Fruit fly (Drosophila melanogaster) whole organism, pupa: ENCODE results near the gene Hers.
A peak's percentile ranks its signal among the peaks of the same experiment; 100 is the strongest.

ENCODE experiments used
- CG10348 ChIP-seq: fragments of 200-800 bp; sonication (Bioruptor generic); IDR thresholded peaks from 2 replicates; pipeline ENCODE4 v1.3.6; 2022; ENCODE audit warnings: missing biosample characterization, missing genetic modification characterization
- CG12605 ChIP-seq: fragments of 200-800 bp; sonication (Bioruptor generic); IDR thresholded peaks from 2 replicates; pipeline ENCODE4 v1.3.6; 2022; ENCODE audit warnings: missing biosample characterization, missing genetic modification characterization
- CG13204 ChIP-seq: fragments of 200-800 bp; sonication (Bioruptor generic); optimal IDR thresholded peaks from 2 replicates; lab custom pipeline; 2018; ENCODE audit warnings: missing biosample characterization, mild to moderate bottlenecking, missing genetic modification characterization, moderate library complexity
- CG14655 ChIP-seq: fragments of 200-800 bp; sonication (Bioruptor generic); optimal IDR thresholded peaks from 3 replicates; lab custom pipeline; 2017; ENCODE audit warnings: mild to moderate bottlenecking, missing biosample characterization, missing genetic modification reagents, missing genetic modification characterization
- CG15710 ChIP-seq: fragments of 200-800 bp; sonication (Bioruptor generic); optimal IDR thresholded peaks from 2 replicates; lab custom pipeline; 2018; ENCODE audit warnings: missing biosample characterization, mild to moderate bottlenecking, missing genetic modification characterization, moderate library complexity
- CG17806 ChIP-seq: fragments of 200-800 bp; sonication (Bioruptor generic); optimal IDR thresholded peaks from 2 replicates; lab custom pipeline; 2018; ENCODE audit warnings: missing biosample characterization, mild to moderate bottlenecking, missing genetic modification characterization, moderate library complexity
- CG32121 ChIP-seq: fragments of 200-800 bp; sonication (Bioruptor generic); IDR thresholded peaks from 2 replicates; pipeline ENCODE4 v1.3.6; 2022; ENCODE audit warnings: missing biosample characterization, missing genetic modification characterization
- CG34367 ChIP-seq: fragments of 200-800 bp; sonication (Bioruptor generic); optimal IDR thresholded peaks from 2 replicates; lab custom pipeline; 2018; ENCODE audit warnings: missing biosample characterization, mild to moderate bottlenecking, missing genetic modification characterization
- CG4496 ChIP-seq: fragments of 200-800 bp; sonication (Bioruptor generic); IDR thresholded peaks from 3 replicates; pipeline ENCODE4 v1.3.6; 2022; ENCODE audit warnings: missing biosample characterization, missing genetic modification characterization
- CG8159 ChIP-seq: fragments of 200-800 bp; sonication (Bioruptor generic); optimal IDR thresholded peaks from 3 replicates; lab custom pipeline; 2018; ENCODE audit warnings: missing biosample characterization, mild to moderate bottlenecking, missing genetic modification characterization, moderate library complexity
- CG8301 ChIP-seq: fragments of 200-800 bp; sonication (Bioruptor generic); optimal IDR thresholded peaks from 2 replicates; lab custom pipeline; 2018; ENCODE audit warnings: missing biosample characterization, mild to moderate bottlenecking, missing genetic modification characterization
- CG9948 ChIP-seq: fragments of 200-800 bp; sonication (Bioruptor generic); optimal IDR thresholded peaks from 2 replicates; lab custom pipeline; 2018; ENCODE audit warnings: missing biosample characterization, mild to moderate bottlenecking, missing genetic modification characterization, moderate library complexity
- D1 ChIP-seq: fragments of 200-800 bp; sonication (Bioruptor generic); optimal IDR thresholded peaks from 2 replicates; lab custom pipeline; 2018; ENCODE audit warnings: missing biosample characterization, mild to moderate bottlenecking, missing genetic modification characterization, moderate library complexity
- EcR ChIP-seq: fragments of 200-800 bp; sonication (Bioruptor generic); optimal IDR thresholded peaks from 3 replicates; lab custom pipeline; 2019; ENCODE audit warnings: missing biosample characterization, missing genetic modification characterization, mild to moderate bottlenecking, moderate library complexity, missing genetic modification reagents
- Ets98B ChIP-seq: fragments of 200-800 bp; sonication (Bioruptor generic); IDR thresholded peaks from 2 replicates; pipeline ENCODE4 v1.3.6; 2022; ENCODE audit warnings: missing biosample characterization, missing genetic modification characterization
- Pif1A ChIP-seq: fragments of 200-800 bp; sonication (Bioruptor generic); optimal IDR thresholded peaks from 3 replicates; lab custom pipeline; 2016; ENCODE audit warnings: missing biosample characterization, missing genetic modification characterization
- Pif1B ChIP-seq: fragments of 200-800 bp; sonication (Bioruptor generic); optimal IDR thresholded peaks from 3 replicates; lab custom pipeline; 2016; ENCODE audit warnings: missing biosample characterization, missing genetic modification characterization
- Snoo ChIP-seq: fragments of 200-800 bp; sonication (Bioruptor generic); optimal IDR thresholded peaks from 3 replicates; lab custom pipeline; 2017; ENCODE audit warnings: missing biosample characterization, mild to moderate bottlenecking, missing genetic modification characterization, inconsistent platforms
- fd96Ca ChIP-seq: fragments of 200-800 bp; sonication (Bioruptor generic); IDR thresholded peaks from 3 replicates; pipeline ENCODE4 v1.3.6; 2022; ENCODE audit warnings: missing biosample characterization, missing genetic modification characterization
- gl ChIP-seq: fragments of 200-800 bp; sonication (Bioruptor generic); optimal IDR thresholded peaks from 2 replicates; lab custom pipeline; 2018; ENCODE audit warnings: missing biosample characterization, mild to moderate bottlenecking, missing genetic modification characterization
- rn ChIP-seq: fragments of 200-800 bp; sonication (Bioruptor generic); IDR thresholded peaks from 2 replicates; pipeline ENCODE4 v1.3.6; 2022; ENCODE audit warnings: missing biosample characterization, missing genetic modification characterization

Hers gene

DNA sequence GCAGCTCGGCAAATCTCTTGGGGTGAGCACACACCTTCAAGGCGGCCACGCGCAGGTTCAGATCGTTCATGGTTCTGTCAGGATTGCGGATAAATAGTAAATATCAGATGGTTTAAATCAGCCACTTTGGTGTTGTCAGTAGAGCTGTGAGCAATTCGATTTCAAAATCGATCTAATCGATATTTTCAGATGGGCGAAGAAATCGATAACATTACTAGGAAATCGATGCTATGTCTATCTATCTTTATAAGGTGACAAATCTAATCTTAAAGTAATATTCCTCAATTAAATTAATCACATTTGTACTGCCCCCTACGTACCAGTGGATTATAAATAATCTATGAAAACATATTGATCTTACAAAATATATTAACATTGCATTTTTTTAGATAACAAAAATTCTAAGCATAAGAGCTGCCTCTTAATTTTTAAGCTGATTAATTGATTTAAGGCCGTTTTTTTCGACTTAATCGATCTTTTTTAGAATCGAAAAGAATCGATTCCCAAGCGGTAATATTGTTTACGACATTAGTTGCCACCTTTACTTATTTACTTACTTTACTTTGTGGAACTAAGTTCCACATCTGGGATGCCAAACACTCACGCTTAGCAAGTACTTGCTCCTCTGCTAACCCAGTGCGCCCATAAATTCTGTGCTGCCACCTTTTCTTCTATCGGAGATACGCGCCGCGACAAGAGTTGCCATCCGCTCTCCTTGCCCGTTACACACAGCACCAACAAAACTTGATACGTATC lies 379 bp upstream of the Hers start, which contains the start of gene THADA:
Gene THADA, minus strand, starts transcription at position 136 of the 756 bp plus-strand sequence.
- no peak for TF ChIP-seq Pif1A
- TF ChIP-seq CG10348 (GFP tag; lab: Robert Waterston, UW): no peak
- TF ChIP-seq CG17806 (tag; lab: Kevin White, UChicago): peak; percentile 7
- TF ChIP-seq CG9948: peak; percentile 10
- TF ChIP-seq CG15710 (tag; lab: Kevin White, UChicago): peak; percentile 18
- no peak for TF ChIP-seq Pif1B
- no peak for TF ChIP-seq CG34367 (tag; lab: Kevin White, UChicago)
- TF ChIP-seq CG4496 (GFP tag; lab: Robert Waterston, UW): 0 out of 3 replicates have a peak, but pooled peaks have one; percentile 19

DNA sequence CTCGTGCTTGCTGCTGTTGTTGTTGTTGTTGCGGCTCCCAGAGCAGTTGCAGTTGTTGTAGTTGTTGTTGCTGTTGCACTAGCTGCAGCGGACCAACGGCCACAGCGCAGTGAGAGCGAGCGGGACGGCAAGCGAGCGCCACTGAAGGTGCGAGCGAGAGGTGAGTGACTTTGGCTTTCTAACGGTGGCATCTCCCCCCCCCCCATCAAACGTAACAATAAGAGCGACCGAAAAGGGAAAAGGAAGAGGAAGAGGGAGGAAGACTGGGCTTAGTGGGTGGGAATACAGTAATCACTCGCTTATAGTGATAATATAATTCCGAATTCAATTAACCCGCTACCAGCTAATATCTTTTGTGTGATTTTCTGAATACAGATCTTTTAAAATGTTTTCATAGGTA lies 1.1 kb downstream of the Hers start:
- TF ChIP-seq CG13204 (peak; percentile 88), CG8301 (tag; lab: Kevin White, UChicago) (no peak)

DNA sequence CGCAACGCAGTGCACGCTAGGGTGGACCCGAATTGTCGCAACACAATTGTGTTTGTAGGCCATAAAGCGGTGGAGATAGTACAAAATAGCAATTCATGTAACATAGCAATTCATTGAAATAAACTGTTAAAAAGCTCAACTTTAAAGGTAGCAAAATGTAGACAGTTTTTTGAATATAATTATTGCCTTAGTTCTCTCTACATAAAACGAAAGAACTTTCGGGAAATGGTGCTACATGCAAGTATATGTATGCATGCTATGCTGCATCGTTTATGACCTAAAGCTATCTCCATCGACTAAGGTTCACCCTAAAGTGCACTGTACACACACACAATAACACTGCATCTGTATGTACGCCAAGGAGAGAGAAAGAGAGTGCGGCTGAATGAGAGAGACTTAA lies 9.1 kb downstream of the Hers start:
- TF ChIP-seq CG14655 (GFP tag; lab: Kevin White, UChicago) (peak; percentile 96), Ets98B (GFP tag; lab: Robert Waterston, UW) (peak; percentile 85), CG12605 (GFP tag; lab: Robert Waterston, UW) (peak; percentile 81), CG10348 (GFP tag; lab: Robert Waterston, UW) (peak; percentile 64), Pif1A (peak; percentile 95), CG17806 (tag; lab: Kevin White, UChicago) (peak; percentile 89), CG15710 (tag; lab: Kevin White, UChicago) (peak; percentile 94), EcR (peak; percentile 42), Pif1B (peak; percentile 95), CG32121 (GFP tag; lab: Robert Waterston, UW) (peak; percentile 93), CG9948 (peak; percentile 94), CG8301 (tag; lab: Kevin White, UChicago) (peak; percentile 97), rn (GFP tag; lab: Robert Waterston, UW) (peak; percentile 72), fd96Ca (GFP tag; lab: Robert Waterston, UW) (peak; percentile 93), CG8159 (tag; lab: Kevin White, UChicago) (peak; percentile 99), gl (tag; lab: Kevin White, UChicago) (peak; percentile 87), Snoo (tag; lab: Kevin White, UChicago) (peak; percentile 86), D1 (tag; lab: Kevin White, UChicago) (peak; percentile 92), CG34367 (tag; lab: Kevin White, UChicago) (peak; percentile 91), CG4496 (GFP tag; lab: Robert Waterston, UW) (peak; percentile 91), CG13204 (peak; percentile 84)

DNA sequence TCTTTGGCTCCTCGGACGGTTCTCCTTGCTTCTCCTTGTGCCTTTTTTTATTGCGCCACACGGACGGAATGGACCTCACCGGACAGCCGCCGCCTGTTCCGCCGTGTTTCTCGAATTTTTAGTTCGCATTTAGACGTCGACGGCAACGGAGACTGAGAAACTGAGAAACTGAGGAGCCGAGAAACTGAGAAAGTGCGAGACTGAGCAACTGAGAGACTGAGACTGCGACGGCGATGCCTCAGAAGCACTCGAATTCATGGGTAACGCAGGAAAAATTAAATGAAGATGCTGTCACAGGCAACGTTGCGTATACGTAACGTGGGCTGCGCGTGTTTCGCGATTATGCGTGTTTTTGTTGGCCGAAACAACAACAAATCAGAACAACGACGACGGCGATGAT lies 9.7 kb downstream of the Hers start:
- TF ChIP-seq Snoo (tag; lab: Kevin White, UChicago) (no peak), CG13204 (no peak), CG8301 (tag; lab: Kevin White, UChicago) (no peak), CG14655 (GFP tag; lab: Kevin White, UChicago) (no peak), CG4496 (GFP tag; lab: Robert Waterston, UW) (no peak), CG32121 (GFP tag; lab: Robert Waterston, UW) (no peak), D1 (tag; lab: Kevin White, UChicago) (no peak), gl (tag; lab: Kevin White, UChicago) (no peak), CG8159 (tag; lab: Kevin White, UChicago) (no peak), Ets98B (GFP tag; lab: Robert Waterston, UW) (no peak), fd96Ca (GFP tag; lab: Robert Waterston, UW) (no peak), CG12605 (GFP tag; lab: Robert Waterston, UW) (no peak)

DNA sequence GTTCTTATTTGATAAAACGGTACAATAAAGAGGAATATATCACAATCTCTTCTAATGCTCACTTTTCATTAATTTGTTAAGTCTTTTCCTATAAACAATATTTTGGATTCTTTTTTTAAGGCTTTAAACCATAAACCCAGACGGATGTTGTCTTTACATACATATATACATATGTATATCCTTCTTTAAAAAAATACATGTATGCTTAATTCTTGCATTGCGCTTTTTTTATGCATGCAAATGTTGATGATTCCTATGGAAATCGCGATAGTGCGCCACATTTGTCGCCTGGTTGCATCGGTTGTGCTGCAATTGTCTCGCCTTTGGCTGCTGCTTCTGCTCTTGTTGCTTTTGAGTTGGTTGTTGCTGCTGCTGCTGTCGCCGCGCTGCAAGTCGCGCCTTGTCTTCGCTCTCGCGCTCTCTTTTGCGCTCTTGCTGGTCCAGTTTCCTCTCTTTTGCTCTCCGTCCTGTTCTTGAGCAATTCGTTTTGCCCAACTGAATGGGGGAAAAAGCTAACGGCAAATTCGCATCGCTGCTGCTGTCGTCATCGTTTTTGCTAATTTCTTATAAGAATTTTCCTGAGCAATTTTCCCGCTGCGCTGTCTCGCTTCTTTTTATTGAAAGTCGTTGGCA lies 11.0 kb downstream of the Hers start:
- TF ChIP-seq CG8301 (tag; lab: Kevin White, UChicago) (peak; percentile 85), CG8159 (tag; lab: Kevin White, UChicago) (peak; percentile 88), CG4496 (GFP tag; lab: Robert Waterston, UW) (peak; percentile 79), CG15710 (tag; lab: Kevin White, UChicago) (peak; percentile 83), Snoo (tag; lab: Kevin White, UChicago) (peak; percentile 70), Pif1A (peak; percentile 78), CG12605 (GFP tag; lab: Robert Waterston, UW) (0 out of 2 replicates have a peak, but pooled peaks have one; percentile 26), EcR (no peak), rn (GFP tag; lab: Robert Waterston, UW) (no peak), CG17806 (tag; lab: Kevin White, UChicago) (peak; percentile 67), Ets98B (GFP tag; lab: Robert Waterston, UW) (peak; percentile 68), CG14655 (GFP tag; lab: Kevin White, UChicago) (peak; percentile 89), gl (tag; lab: Kevin White, UChicago) (peak; percentile 41), CG9948 (peak; percentile 82), Pif1B (peak; percentile 80), CG32121 (GFP tag; lab: Robert Waterston, UW) (0 out of 2 replicates have a peak, but pooled peaks have one; percentile 21), D1 (tag; lab: Kevin White, UChicago) (peak; percentile 78), CG10348 (GFP tag; lab: Robert Waterston, UW) (no peak), fd96Ca (GFP tag; lab: Robert Waterston, UW) (peak; percentile 58; the same call in 1 of the 3 replicates), CG34367 (tag; lab: Kevin White, UChicago) (peak; percentile 74), CG13204 (peak; percentile 49)
